Worm (Caenorhabditis elegans): ENCODE measurements around the gene C36A4.11.

C36A4.11 gene

ce11 chrIII:3801379-3801894 is 38.9 kb upstream of the C36A4.11 start (continued):
- TF ChIP-seq mab-9 (GFP tag; IDR thresholded peaks at IDR 0.05) (peak; percentile 82), grh-1 (GFP tag; IDR thresholded peaks at IDR 0.05) (peak; percentile 90), efl-1 (optimal IDR thresholded peaks at IDR 0.05) (peak; percentile 89 to 93), efl-1 (GFP tag; optimal IDR thresholded peaks at IDR 0.05 in 1 of 2) (peak; percentile 71 to 96), C04F5.9 (tag; optimal IDR thresholded peaks at IDR 0.05) (peak; percentile 43), fkh-10 (GFP tag; optimal IDR thresholded peaks at IDR 0.05) (peak; percentile 98), lin-35 (GFP tag; optimal IDR thresholded peaks at IDR 0.05) (peak; percentile 86 to 89), sox-4 (tag; optimal IDR thresholded peaks at IDR 0.05) (peak; percentile 79), unc-62 (GFP tag; optimal IDR thresholded peaks at IDR 0.05) (no peak), fkh-4 (tag; optimal IDR thresholded peaks at IDR 0.05; ENCODE audit: borderline replicate concordance) (peak; percentile 33), alr-1 (tag; optimal IDR thresholded peaks at IDR 0.05; ENCODE audit: borderline replicate concordance) (no peak), hlh-17 (GFP tag; optimal IDR thresholded peaks at IDR 0.05; ENCODE audit: borderline replicate concordance) (no peak), elt-2 (tag; optimal IDR thresholded peaks at IDR 0.05) (peak; percentile 62), nhr-71 (tag; optimal IDR thresholded peaks at IDR 0.05) (peak; percentile 99), snpc-4 (tag; optimal IDR thresholded peaks at IDR 0.05) (peak; percentile 78), Y116A8C.19 (tag; optimal IDR thresholded peaks at IDR 0.05; ENCODE audit: borderline replicate concordance) (no peak), lin-15B (tag; optimal IDR thresholded peaks at IDR 0.05) (peak; percentile 43), unc-86 (tag; optimal IDR thresholded peaks at IDR 0.05) (peak; percentile 97), zip-4 (GFP tag; optimal IDR thresholded peaks at IDR 0.05) (peak; percentile 73), nhr-77 (tag; optimal IDR thresholded peaks at IDR 0.05) (peak; percentile 97), blmp-1 (tag; optimal IDR thresholded peaks at IDR 0.05) (peak; percentile 89), unc-98 (GFP tag; IDR thresholded peaks at IDR 0.05) (no peak), nhr-20 (tag; optimal IDR thresholded peaks at IDR 0.05) (peak; percentile 98), nhr-19 (GFP tag; conservative IDR thresholded peaks at IDR 0.05) (peak; percentile 95), rnt-1 (tag; optimal IDR thresholded peaks at IDR 0.05) (peak; percentile 92), snu-23 (GFP tag; optimal IDR thresholded peaks at IDR 0.05) (peak; percentile 99), pqm-1 (tag; optimal IDR thresholded peaks at IDR 0.05) (peak; percentile 57), C34B4.2 (tag; optimal IDR thresholded peaks at IDR 0.05) (no peak), ceh-82 (tag; optimal IDR thresholded peaks at IDR 0.05) (peak; percentile 78 to 97 (median 93)), ama-1 (optimal IDR thresholded peaks at IDR 0.05) (peak; percentile 58), ces-1 (GFP tag; optimal IDR thresholded peaks at IDR 0.05) (no peak), mdl-1 (tag; optimal IDR thresholded peaks at IDR 0.05) (peak; percentile 96 to 100), mef-2 (tag; optimal IDR thresholded peaks at IDR 0.05) (peak; percentile 90), hpl-2 (GFP tag; optimal IDR thresholded peaks at IDR 0.05) (peak; percentile 87), ceh-90 (tag; optimal IDR thresholded peaks at IDR 0.05) (no peak), lin-39 (tag; optimal IDR thresholded peaks at IDR 0.05) (peak; percentile 77), nhr-11 (tag; optimal IDR thresholded peaks at IDR 0.05) (peak; percentile 95), aha-1 (tag; optimal IDR thresholded peaks at IDR 0.05) (peak; percentile 79), dsc-1 (tag; optimal IDR thresholded peaks at IDR 0.05) (peak; percentile 90), lin-14 (GFP tag; optimal IDR thresholded peaks at IDR 0.05) (peak; percentile 100), skn-1 (tag; optimal IDR thresholded peaks at IDR 0.05) (peak; percentile 90), ztf-11 (tag; optimal IDR thresholded peaks at IDR 0.05) (peak in 1 of 2 experiments; percentile 77), unc-130 (tag; optimal IDR thresholded peaks at IDR 0.05) (peak; percentile 91), ceh-8 (GFP tag; optimal IDR thresholded peaks at IDR 0.05) (peak; percentile 89), nhr-47 (tag; optimal IDR thresholded peaks at IDR 0.05) (peak; percentile 97), pax-3 (tag; optimal IDR thresholded peaks at IDR 0.05) (peak; percentile 93), lin-13 (GFP tag; optimal IDR thresholded peaks at IDR 0.05) (peak; percentile 97)

Measured in whole organism, L1 larva.